Fruit fly (Drosophila melanogaster): ENCODE measurements around the gene sl.

dm6 chrX:16308953-16309352 is 41.2 kb upstream of the sl start:
- TF ChIP-seq CG8944 (GFP tag; optimal IDR thresholded peaks at IDR 0.05) (no peak), Hsf (GFP tag; optimal IDR thresholded peaks at IDR 0.05) (no peak), trem (tag; optimal IDR thresholded peaks at IDR 0.05) (no peak), salm (tag; optimal IDR thresholded peaks at IDR 0.05) (no peak), Trl (optimal IDR thresholded peaks at IDR 0.05) (no peak), Trl (GFP tag; optimal IDR thresholded peaks at IDR 0.05) (no peak), tx (GFP tag; optimal IDR thresholded peaks at IDR 0.05) (no peak), Lpt (GFP tag; optimal IDR thresholded peaks at IDR 0.05) (no peak), maf-S (GFP tag; optimal IDR thresholded peaks at IDR 0.05) (no peak), lola (GFP tag; optimal IDR thresholded peaks at IDR 0.05) (no peak), CG12236 (GFP tag; optimal IDR thresholded peaks at IDR 0.05) (no peak), CG6683 (GFP tag; optimal IDR thresholded peaks at IDR 0.05) (no peak)

Data from whole organism, embryonic.